Worm (Caenorhabditis elegans) whole organism, late embryonic: Measurements from ENCODE around the gene rpl-32.

Experiments used
- C08G9.2 ChIP-seq: sonication (generic microtip); optimal IDR thresholded peaks from 2 replicates; lab custom pipeline; 2016; ENCODE audit warnings: mild to moderate bottlenecking, missing genetic modification characterization, moderate library complexity, missing compliant biosample characterization
- C38D4.7 ChIP-seq: fragments of 200-800 bp; sonication (Bioruptor generic); optimal IDR thresholded peaks from 2 replicates; lab custom pipeline; 2018; ENCODE audit warnings: mild to moderate bottlenecking, missing genetic modification characterization, moderate library complexity, missing compliant biosample characterization
- K02D7.2 ChIP-seq: sonication (generic microtip); optimal IDR thresholded peaks from 2 replicates; lab custom pipeline; 2017; ENCODE audit warnings: mild to moderate bottlenecking, missing genetic modification characterization, missing compliant biosample characterization
- K09A11.1 ChIP-seq: sonication (generic microtip); optimal IDR thresholded peaks from 2 replicates; lab custom pipeline; 2017; ENCODE audit warnings: antibody characterized with exemption, mild to moderate bottlenecking, missing genetic modification characterization, missing compliant biosample characterization; ENCODE audit not compliant: insufficient read depth
- Y22D7AL.16 ChIP-seq: sonication (generic microtip); optimal IDR thresholded peaks from 2 replicates; lab custom pipeline; 2016; ENCODE audit warnings: missing genetic modification characterization, missing compliant biosample characterization
- ceh-14 ChIP-seq: sonication (generic microtip); optimal IDR thresholded peaks from 2 replicates; lab custom pipeline; 2016; ENCODE audit warnings: missing genotype, missing genetic modification characterization, missing compliant biosample characterization
- ceh-18 ChIP-seq: sonication (generic microtip); optimal IDR thresholded peaks from 2 replicates; lab custom pipeline; 2016; ENCODE audit warnings: missing genetic modification characterization, missing compliant biosample characterization
- ceh-19 ChIP-seq: fragments of 200-800 bp; sonication (Bioruptor generic); optimal IDR thresholded peaks from 2 replicates; lab custom pipeline; 2018; ENCODE audit warnings: mild to moderate bottlenecking, missing genetic modification characterization, missing compliant biosample characterization
- ceh-22 ChIP-seq: sonication (generic microtip); optimal IDR thresholded peaks from 2 replicates; lab custom pipeline; 2017; ENCODE audit warnings: missing biosample characterization, missing genetic modification characterization
- ceh-24 ChIP-seq: sonication (generic microtip); optimal IDR thresholded peaks from 2 replicates; lab custom pipeline; 2016; ENCODE audit warnings: mild to moderate bottlenecking, missing genetic modification characterization, missing compliant biosample characterization
- ceh-31 ChIP-seq: sonication (generic microtip); optimal IDR thresholded peaks from 2 replicates; lab custom pipeline; 2016; ENCODE audit warnings: missing genetic modification characterization, missing compliant biosample characterization
- ceh-45 ChIP-seq: fragments of 200-800 bp; sonication (Bioruptor generic); IDR thresholded peaks from 2 replicates; pipeline ENCODE4 v1.3.6; 2022; ENCODE audit warnings: missing genetic modification reagents, missing genetic modification characterization, missing compliant biosample characterization
- ceh-6 ChIP-seq: fragments of 200-800 bp; sonication (Bioruptor generic); optimal IDR thresholded peaks from 2 replicates; lab custom pipeline; 2018; ENCODE audit warnings: mild to moderate bottlenecking, missing genetic modification characterization, missing compliant biosample characterization
- ceh-9 ChIP-seq: sonication (generic microtip); optimal IDR thresholded peaks from 2 replicates; lab custom pipeline; 2016; ENCODE audit warnings: mild to moderate bottlenecking, missing genetic modification characterization, inconsistent platforms, missing compliant biosample characterization
- dmd-4 ChIP-seq: sonication (generic microtip); optimal IDR thresholded peaks from 2 replicates; lab custom pipeline; 2016; ENCODE audit warnings: borderline replicate concordance, missing genetic modification characterization, missing compliant biosample characterization
- elt-4 ChIP-seq: sonication (generic microtip); optimal IDR thresholded peaks from 2 replicates; lab custom pipeline; 2016; ENCODE audit warnings: missing genetic modification characterization, missing compliant biosample characterization
- ets-4 ChIP-seq: sonication (generic microtip); optimal IDR thresholded peaks from 2 replicates; lab custom pipeline; 2016; ENCODE audit warnings: missing genetic modification characterization, missing compliant biosample characterization
- fkh-6 ChIP-seq: sonication (generic microtip); optimal IDR thresholded peaks from 2 replicates; lab custom pipeline; 2016; ENCODE audit warnings: missing genetic modification characterization, missing compliant biosample characterization
- hlh-6 ChIP-seq: sonication (generic microtip); optimal IDR thresholded peaks from 2 replicates; lab custom pipeline; 2016; ENCODE audit warnings: missing genotype, missing genetic modification characterization, missing compliant biosample characterization
- hlh-8 ChIP-seq: sonication (generic microtip); optimal IDR thresholded peaks from 2 replicates; lab custom pipeline; 2016; ENCODE audit warnings: missing genotype, missing genetic modification characterization, missing compliant biosample characterization
- lim-6 ChIP-seq: sonication (generic microtip); optimal IDR thresholded peaks from 2 replicates; lab custom pipeline; 2016; ENCODE audit warnings: missing genetic modification characterization, missing compliant biosample characterization
- lin-11 ChIP-seq: fragments of 200-800 bp; sonication (Bioruptor generic); optimal IDR thresholded peaks from 2 replicates; lab custom pipeline; 2018; ENCODE audit warnings: mild to moderate bottlenecking, missing genetic modification characterization, missing compliant biosample characterization
- mec-3 ChIP-seq: sonication (generic microtip); optimal IDR thresholded peaks from 2 replicates; lab custom pipeline; 2016; ENCODE audit warnings: borderline replicate concordance, missing genetic modification characterization, missing compliant biosample characterization
- nfya-1 ChIP-seq: sonication (generic microtip); optimal IDR thresholded peaks from 2 replicates; lab custom pipeline; 2017; ENCODE audit warnings: missing genetic modification characterization, mild to moderate bottlenecking, missing compliant biosample characterization, antibody characterized with exemption, moderate library complexity
- nhr-11 ChIP-seq: fragments of 150-350 bp; optimal IDR thresholded peaks from 2 replicates; lab custom pipeline; 2014; ENCODE audit warnings: missing biosample characterization, missing genetic modification characterization
- npax-4 ChIP-seq: sonication (generic microtip); optimal IDR thresholded peaks from 2 replicates; lab custom pipeline; 2016; ENCODE audit warnings: missing genetic modification characterization, missing compliant biosample characterization
- pag-3 ChIP-seq: sonication (generic microtip); optimal IDR thresholded peaks from 2 replicates; lab custom pipeline; 2016; ENCODE audit warnings: missing compliant biosample characterization, missing genetic modification characterization, borderline replicate concordance
- pat-9 ChIP-seq: fragments of 200-800 bp; sonication (Bioruptor generic); optimal IDR thresholded peaks from 2 replicates; lab custom pipeline; 2018; ENCODE audit warnings: mild to moderate bottlenecking, missing genetic modification characterization, moderate library complexity, missing compliant biosample characterization
- pha-4 ChIP-seq: fragments of 150-350 bp; optimal IDR thresholded peaks from 2 replicates; lab custom pipeline; 2018; ENCODE audit warnings: missing biosample characterization, missing genetic modification reagents, missing genetic modification characterization
- ref-2 ChIP-seq: sonication (generic microtip); optimal IDR thresholded peaks from 2 replicates; lab custom pipeline; 2016; ENCODE audit warnings: missing genetic modification characterization, missing compliant biosample characterization
- sox-2 ChIP-seq: fragments of 200-800 bp; sonication (Bioruptor generic); IDR thresholded peaks from 2 replicates; pipeline ENCODE4 v1.3.6; 2022; ENCODE audit warnings: missing genetic modification reagents, missing genetic modification characterization, missing compliant biosample characterization
- syd-9 ChIP-seq: sonication (generic microtip); optimal IDR thresholded peaks from 2 replicates; lab custom pipeline; 2016; ENCODE audit warnings: mild to moderate bottlenecking, missing genetic modification characterization, moderate library complexity, missing compliant biosample characterization
- tbx-2 ChIP-seq: sonication (generic microtip); optimal IDR thresholded peaks from 2 replicates; lab custom pipeline; 2016; ENCODE audit warnings: missing genetic modification characterization, missing compliant biosample characterization
- ttx-3 ChIP-seq: sonication (generic microtip); optimal IDR thresholded peaks from 2 replicates; lab custom pipeline; 2016; ENCODE audit warnings: missing genetic modification reagents, missing genetic modification characterization, missing compliant biosample characterization
- ztf-16 ChIP-seq: sonication (generic microtip); optimal IDR thresholded peaks from 2 replicates; lab custom pipeline; 2017; ENCODE audit warnings: missing genetic modification characterization, missing compliant biosample characterization

The rpl-32 gene

ce11 chrII:9074492-9074891 is 17.6 kb upstream of the rpl-32 start:
- TF ChIP-seq sox-2 (GFP tag; lab: Robert Waterston, UW) (no peak), npax-4 (tag; lab: Kevin White, UChicago) (no peak), syd-9 (tag; lab: Kevin White, UChicago) (no peak), tbx-2 (no peak), ref-2 (no peak), pha-4 (tag; lab: Kevin White, UChicago) (no peak), ceh-19 (GFP tag; lab: Kevin White, UChicago) (no peak)
- TF ChIP-seq, all 69 proteins: peak for 0

- TF ChIP-seq pag-3 (tag; lab: Kevin White, UChicago): no peak
- no peak for TF ChIP-seq hlh-8 (tag; lab: Kevin White, UChicago)
- TF ChIP-seq ets-4: no peak
- TF ChIP-seq pat-9 (tag; lab: Kevin White, UChicago): no peak
- TF ChIP-seq C08G9.2 (tag; lab: Kevin White, UChicago): no peak
- no peak for TF ChIP-seq ceh-45 (GFP tag; lab: Robert Waterston, UW)
- TF ChIP-seq lim-6: no peak
- TF ChIP-seq ceh-31: no peak
- no peak for TF ChIP-seq hlh-6
- TF ChIP-seq mec-3: no peak
- no peak for TF ChIP-seq K02D7.2 (tag; lab: Kevin White, UChicago)
- TF ChIP-seq sox-2 (GFP tag; lab: Robert Waterston, UW): no peak
- no peak for TF ChIP-seq pha-4 (tag; lab: Kevin White, UChicago)
- TF ChIP-seq dmd-4 (tag; lab: Kevin White, UChicago): no peak
Measured at ce11 chrII:9072769-9073168, 15.9 kb upstream of the rpl-32 start.

ce11 chrII:9070740-9071139 is 13.9 kb upstream of the rpl-32 start, which contains the start of gene T24B8.4:
Gene T24B8.4 (minus strand): TSS chrII:9070840.
- TF ChIP-seq ceh-9 (tag; lab: Kevin White, UChicago): no peak
- no peak for TF ChIP-seq dmd-4 (tag; lab: Kevin White, UChicago)
- no peak for TF ChIP-seq ceh-45 (GFP tag; lab: Robert Waterston, UW)
- no peak for TF ChIP-seq pha-4 (tag; lab: Kevin White, UChicago)
- no peak for TF ChIP-seq ceh-6 (GFP tag; lab: Kevin White, UChicago)
- no peak for TF ChIP-seq fkh-6 (tag; lab: Kevin White, UChicago)
- no peak for TF ChIP-seq ztf-16 (tag; lab: Kevin White, UChicago)
- TF ChIP-seq ceh-14 (tag; lab: Kevin White, UChicago): no peak
- no peak for TF ChIP-seq K02D7.2 (tag; lab: Kevin White, UChicago)
- TF ChIP-seq ceh-22 (tag; lab: Kevin White, UChicago): no peak
- TF ChIP-seq ceh-18 (tag; lab: Kevin White, UChicago): no peak
- no peak for TF ChIP-seq Y22D7AL.16 (tag; lab: Kevin White, UChicago)
- no peak for TF ChIP-seq ceh-24

- no peak for TF ChIP-seq ceh-14 (tag; lab: Kevin White, UChicago)
- no peak for TF ChIP-seq ceh-22 (tag; lab: Kevin White, UChicago)
- TF ChIP-seq fkh-6 (tag; lab: Kevin White, UChicago): no peak
- no peak for TF ChIP-seq K09A11.1 (tag; lab: Kevin White, UChicago)
- no peak for TF ChIP-seq nfya-1
- TF ChIP-seq elt-4 (tag; lab: Kevin White, UChicago): no peak
- TF ChIP-seq nhr-11 (tag; lab: Kevin White, UChicago): no peak
- TF ChIP-seq lim-6: no peak
- TF ChIP-seq lin-11 (tag; lab: Kevin White, UChicago): no peak
- no peak for TF ChIP-seq ceh-9 (tag; lab: Kevin White, UChicago)
- no peak for TF ChIP-seq ceh-45 (GFP tag; lab: Robert Waterston, UW)
- TF ChIP-seq ttx-3: no peak
- TF ChIP-seq C38D4.7 (GFP tag; lab: Kevin White, UChicago): no peak
Measured at ce11 chrII:9069836-9070235, 13.0 kb upstream of the rpl-32 start.
